Worm (Caenorhabditis elegans): ENCODE measurements around the gene W08G11.3.

DNA sequence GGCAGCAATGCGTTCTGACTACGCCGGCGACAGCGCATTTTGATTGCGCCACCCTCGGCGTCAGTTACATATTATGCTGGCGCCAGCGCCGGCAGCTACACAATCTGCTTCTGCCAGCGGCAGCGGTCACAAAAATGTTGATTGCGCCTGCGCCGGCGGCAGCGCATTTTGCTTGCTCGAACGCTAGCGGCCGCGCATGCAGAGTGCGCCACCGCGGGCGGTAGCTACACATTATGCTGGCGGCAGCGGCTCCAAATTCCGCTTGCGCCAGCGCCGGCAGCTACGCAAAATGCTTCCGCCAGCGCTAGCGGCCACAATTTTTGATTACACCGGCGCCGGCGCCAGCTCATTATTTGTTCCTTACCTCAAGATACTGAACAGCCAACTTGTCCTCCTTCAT lies 9.7 kb downstream of the W08G11.3 start:
- TF ChIP-seq egl-27 (tag; optimal IDR thresholded peaks at IDR 0.05), result no peak
- TF ChIP-seq lin-39 (tag; optimal IDR thresholded peaks at IDR 0.05), result no peak
- no peak for TF ChIP-seq elt-3 (tag; optimal IDR thresholded peaks at IDR 0.05)
- no peak for TF ChIP-seq ceh-9 (tag; optimal IDR thresholded peaks at IDR 0.05)
- no peak for TF ChIP-seq ama-1 (optimal IDR thresholded peaks at IDR 0.05)
- no peak for TF ChIP-seq ztf-11 (tag; optimal IDR thresholded peaks at IDR 0.05)
- TF ChIP-seq ztf-4 (tag; optimal IDR thresholded peaks at IDR 0.05), result no peak
- no peak for TF ChIP-seq nhr-67 (tag; optimal IDR thresholded peaks at IDR 0.05)
- no peak for TF ChIP-seq nhr-76 (tag; optimal IDR thresholded peaks at IDR 0.05)
- no peak for TF ChIP-seq nhr-11 (tag; optimal IDR thresholded peaks at IDR 0.05)
- TF ChIP-seq nhr-237 (tag; optimal IDR thresholded peaks at IDR 0.05), result no peak
- TF ChIP-seq lin-15B (tag; optimal IDR thresholded peaks at IDR 0.05), result no peak

All from whole organism, L3 larva.